Fruit fly (Drosophila melanogaster): Measurements from ENCODE around the gene CG16865.

The CG16865 gene

dm6 chr2L:13805170-13805569, 6.2 kb upstream of the CG16865 start:
- TF ChIP-seq cnc (optimal IDR thresholded peaks at IDR 0.05): no peak
- TF ChIP-seq Mnt (GFP tag; optimal IDR thresholded peaks at IDR 0.05): peak; percentile 52
- TF ChIP-seq cic (GFP tag; optimal IDR thresholded peaks at IDR 0.05): peak; percentile 13

dm6 chr2L:13807097-13807496, 4.2 kb upstream of the CG16865 start:
- no peak for TF ChIP-seq bab1 (GFP tag; optimal IDR thresholded peaks at IDR 0.05)
- TF ChIP-seq CG12768 (GFP tag; optimal IDR thresholded peaks at IDR 0.05): peak; percentile 2

DNA sequence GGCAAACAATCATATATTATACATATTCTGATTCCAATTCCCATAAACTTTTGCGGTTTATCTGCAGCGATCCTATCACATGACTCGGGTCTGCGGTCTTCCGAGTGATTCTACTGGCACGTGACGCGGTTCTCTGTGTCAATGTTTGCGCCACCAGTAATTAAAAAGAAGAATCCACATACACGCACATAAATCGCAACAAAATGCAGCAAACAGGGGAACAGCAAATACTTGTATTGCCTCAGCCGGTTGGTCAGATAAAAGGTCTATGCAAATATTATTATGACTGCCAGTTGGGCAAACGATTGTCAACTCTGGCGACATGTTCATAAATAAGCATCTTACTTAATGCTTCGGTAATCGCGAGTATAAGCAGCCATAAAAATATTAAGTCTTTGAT, 3.4 kb upstream of the CG16865 start:
- no peak for TF ChIP-seq pad (GFP tag; optimal IDR thresholded peaks at IDR 0.05)
- peak; percentile 61 for TF ChIP-seq CG33017 (tag; optimal IDR thresholded peaks at IDR 0.05)
- TF ChIP-seq CG7101 (tag; optimal IDR thresholded peaks at IDR 0.05): peak; percentile 55
- TF ChIP-seq CG5204 (GFP tag; optimal IDR thresholded peaks at IDR 0.05): no peak
- TF ChIP-seq ovo (GFP tag; optimal IDR thresholded peaks at IDR 0.05): peak; percentile 43
- no peak for TF ChIP-seq Hr96 (GFP tag; optimal IDR thresholded peaks at IDR 0.05)
- no peak for TF ChIP-seq CG14711 (tag; optimal IDR thresholded peaks at IDR 0.05)
- TF ChIP-seq Crg-1 (GFP tag; optimal IDR thresholded peaks at IDR 0.05): peak; percentile 45
- TF ChIP-seq CG12768 (GFP tag; optimal IDR thresholded peaks at IDR 0.05): peak; percentile 21
- no peak for TF ChIP-seq bab1 (GFP tag; optimal IDR thresholded peaks at IDR 0.05)
- TF ChIP-seq CG7045 (GFP tag; optimal IDR thresholded peaks at IDR 0.05): peak; percentile 34
- peak; percentile 30 for TF ChIP-seq CG11617 (GFP tag; optimal IDR thresholded peaks at IDR 0.05)
- TF ChIP-seq Mnt (GFP tag; optimal IDR thresholded peaks at IDR 0.05): peak; percentile 10

dm6 chr2L:13813156-13813555, 1.8 kb downstream of the CG16865 start, which contains the start of gene CG16888:
TSS of gene CG16888 (minus strand) at chr2L:13813256.
- no peak for TF ChIP-seq CG12768 (GFP tag; optimal IDR thresholded peaks at IDR 0.05)
- no peak for TF ChIP-seq Mnt (GFP tag; optimal IDR thresholded peaks at IDR 0.05)
- no peak for TF ChIP-seq Hr96 (GFP tag; optimal IDR thresholded peaks at IDR 0.05)
- no peak for TF ChIP-seq Crg-1 (GFP tag; optimal IDR thresholded peaks at IDR 0.05)
- no peak for TF ChIP-seq tj (GFP tag; optimal IDR thresholded peaks at IDR 0.05)

DNA sequence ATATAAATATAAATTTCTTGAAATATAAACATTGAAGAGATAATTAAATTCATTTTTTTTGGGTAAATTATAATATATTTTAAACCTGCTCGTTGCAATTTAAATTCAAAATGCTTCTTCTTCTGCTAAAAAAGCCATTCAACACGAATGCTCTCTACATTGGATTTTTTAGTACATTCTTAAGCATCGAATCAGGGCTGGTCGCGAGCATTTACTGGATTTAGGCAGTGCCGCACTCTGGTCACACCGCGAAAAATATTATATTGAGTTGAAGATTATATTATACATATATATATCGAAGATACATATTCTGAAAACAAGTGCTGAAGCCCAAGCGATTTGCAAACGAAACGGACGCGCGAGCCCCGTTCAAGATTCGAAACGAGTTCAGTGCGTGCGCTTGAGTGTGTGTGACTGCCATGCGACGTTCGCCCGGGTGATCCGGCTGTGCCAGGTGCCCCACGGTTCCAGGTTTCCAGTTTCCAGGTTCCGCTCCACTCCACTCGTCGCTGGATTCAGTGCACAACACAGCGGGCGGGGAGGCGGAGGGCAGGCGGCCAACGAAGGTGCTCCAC, 2.4 kb downstream of the CG16865 start, which contains the start of gene Sos:
Gene Sos, plus strand, starts transcription at position 213 of the 575 bp plus-strand sequence.
- TF ChIP-seq CG7101 (tag; optimal IDR thresholded peaks at IDR 0.05) (no peak), bab1 (GFP tag; optimal IDR thresholded peaks at IDR 0.05) (peak; percentile 46), CG14711 (tag; optimal IDR thresholded peaks at IDR 0.05) (peak; percentile 2), Crg-1 (GFP tag; optimal IDR thresholded peaks at IDR 0.05) (no peak), Mnt (GFP tag; optimal IDR thresholded peaks at IDR 0.05) (peak; percentile 35)

dm6 chr2L:13820176-13820575, 8.9 kb downstream of the CG16865 start:
- TF ChIP-seq tj (GFP tag; optimal IDR thresholded peaks at IDR 0.05) (no peak), cic (GFP tag; optimal IDR thresholded peaks at IDR 0.05) (no peak), pad (GFP tag; optimal IDR thresholded peaks at IDR 0.05) (no peak), CG1620 (GFP tag; optimal IDR thresholded peaks at IDR 0.05) (no peak), CG5204 (GFP tag; optimal IDR thresholded peaks at IDR 0.05) (no peak)

dm6 chr2L:13820948-13821347, 9.6 kb downstream of the CG16865 start, which contains the start of gene b:
TSS of gene b (plus strand) at chr2L:13821248.
- TF ChIP-seq Hr96 (GFP tag; optimal IDR thresholded peaks at IDR 0.05): peak; percentile 29
- no peak for TF ChIP-seq cic (GFP tag; optimal IDR thresholded peaks at IDR 0.05)

- TF ChIP-seq CG1620 (GFP tag; optimal IDR thresholded peaks at IDR 0.05) (no peak), pad (GFP tag; optimal IDR thresholded peaks at IDR 0.05) (no peak), ovo (GFP tag; optimal IDR thresholded peaks at IDR 0.05) (no peak), CG33017 (tag; optimal IDR thresholded peaks at IDR 0.05) (no peak)
These were observed 16.2 kb downstream of the CG16865 start, which contains the start of gene PolG1 for dm6 chr2L:13827557-13827956. TSS of gene PolG1 (minus strand) at chr2L:13827772.

DNA sequence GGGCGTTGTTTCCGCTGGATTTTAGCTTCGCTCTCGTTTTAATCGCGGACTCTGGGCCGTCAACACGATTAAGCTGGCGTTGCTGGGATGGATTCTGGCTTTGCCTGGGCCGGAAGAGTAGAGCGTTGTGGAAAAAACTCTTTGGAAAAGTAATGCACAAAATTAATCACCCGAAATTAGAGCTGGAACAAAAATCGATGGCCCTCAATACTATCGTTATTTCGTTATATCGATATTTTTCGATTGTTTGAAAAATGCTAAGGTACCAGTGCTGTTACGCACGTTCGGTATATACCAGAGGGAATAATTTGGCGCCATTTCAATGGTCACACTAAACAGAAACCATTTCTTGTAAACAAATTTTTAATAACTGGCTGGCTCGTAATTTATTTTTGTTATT, 18.2 kb downstream of the CG16865 start, which contains the start of the genes Arpc1 and Orc5:
Gene Arpc1, minus strand, starts transcription at position 202 of the 400 bp plus-strand sequence.
Gene Orc5, plus strand, starts transcription at position 298 of the 400 bp plus-strand sequence.
- TF ChIP-seq Hr96 (GFP tag; optimal IDR thresholded peaks at IDR 0.05) (no peak), CG5204 (GFP tag; optimal IDR thresholded peaks at IDR 0.05) (no peak), cic (GFP tag; optimal IDR thresholded peaks at IDR 0.05) (no peak), bab1 (GFP tag; optimal IDR thresholded peaks at IDR 0.05) (peak; percentile 72), CG7101 (tag; optimal IDR thresholded peaks at IDR 0.05) (peak; percentile 6), Crg-1 (GFP tag; optimal IDR thresholded peaks at IDR 0.05) (peak; percentile 6), CG14711 (tag; optimal IDR thresholded peaks at IDR 0.05) (peak; percentile 14), CG1620 (GFP tag; optimal IDR thresholded peaks at IDR 0.05) (peak; percentile 30), CG7045 (GFP tag; optimal IDR thresholded peaks at IDR 0.05) (no peak)
